Worm (Caenorhabditis elegans): ENCODE data around the gene C13B9.2.

DNA sequence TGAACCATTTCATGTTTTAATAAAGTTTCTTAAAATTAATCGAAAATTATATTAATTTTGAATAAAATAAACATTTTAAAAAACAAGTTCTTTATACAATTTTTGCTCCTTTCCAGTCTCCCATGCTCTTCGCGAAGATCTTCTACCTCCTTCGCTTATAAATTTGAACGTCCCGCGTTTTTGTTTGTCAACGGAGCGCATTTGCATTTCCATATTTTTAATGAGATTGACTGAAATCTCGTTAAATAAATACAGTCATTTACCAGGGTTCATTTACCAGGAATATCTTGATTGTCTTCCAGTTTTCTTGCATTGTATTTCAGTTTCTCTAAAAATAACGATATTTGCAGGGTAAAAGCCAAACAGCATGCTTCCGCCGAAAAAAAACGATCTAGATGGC is 5.0 kb upstream of the C13B9.2 start, which contains the start of gene cmtr-2:
- no peak for TF ChIP-seq nhr-237 (tag; optimal IDR thresholded peaks at IDR 0.05)
- TF ChIP-seq unc-62 (GFP tag; optimal IDR thresholded peaks at IDR 0.05), result no peak
- no peak for TF ChIP-seq fos-1 (tag; optimal IDR thresholded peaks at IDR 0.05)
- peak; percentile 40 for TF ChIP-seq C16A3.4 (tag; optimal IDR thresholded peaks at IDR 0.05)
- TF ChIP-seq egl-13 (tag; optimal IDR thresholded peaks at IDR 0.05), result no peak
- TF ChIP-seq unc-98 (GFP tag; IDR thresholded peaks at IDR 0.05), result no peak
- no peak for TF ChIP-seq lin-39 (tag; optimal IDR thresholded peaks at IDR 0.05)
